Worm (Caenorhabditis elegans): ENCODE data around the gene srd-70.

- TF ChIP-seq nhr-76 (tag; optimal IDR thresholded peaks at IDR 0.05) (no peak), mes-2 (tag; optimal IDR thresholded peaks at IDR 0.05; ENCODE audit: poor library complexity, severe bottlenecking) (no peak), ztf-7 (tag; optimal IDR thresholded peaks at IDR 0.05) (no peak)
These were observed 21.9 kb downstream of the srd-70 start, which contains the start of gene B0250.7 for ce11 chrV:20475830-20476229.

All from whole organism, L4 larva.